Worm (Caenorhabditis elegans): ENCODE measurements around the gene C01B9.1.

DNA sequence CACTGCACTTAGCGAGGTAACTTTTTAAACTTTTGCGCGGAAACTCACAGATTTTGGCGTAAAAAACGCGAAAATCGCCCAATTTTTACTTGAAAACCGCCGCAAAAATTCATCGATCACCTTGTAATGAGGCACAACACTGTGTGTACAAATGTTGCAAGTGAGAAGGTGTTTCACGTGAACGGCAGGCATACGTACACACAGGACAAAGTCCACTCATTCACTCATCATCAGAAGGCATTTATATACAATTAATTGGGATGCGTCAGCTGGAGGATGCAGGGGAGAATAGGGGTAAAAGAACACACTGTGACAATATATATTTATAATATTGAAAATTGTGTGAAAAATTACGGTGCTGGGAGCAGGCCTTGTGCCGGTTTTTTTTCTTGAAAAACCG lies 34.5 kb upstream of the C01B9.1 start:
- TF ChIP-seq flt-1 (GFP tag; IDR thresholded peaks at IDR 0.05) (no peak), ama-1 (optimal IDR thresholded peaks at IDR 0.05) (no peak), scrt-1 (GFP tag; IDR thresholded peaks at IDR 0.05) (no peak), tra-4 (tag; optimal IDR thresholded peaks at IDR 0.05) (no peak)
